Fruit fly (Drosophila melanogaster) whole organism: ENCODE data around the gene CG17380.

Source experiments
- CG8478 ChIP-seq: fragments of >200 bp; optimal IDR thresholded peaks from 2 replicates; lab custom pipeline; 2018; ENCODE audit warnings: inconsistent platforms
- Dll ChIP-seq: fragments of >200 bp; optimal IDR thresholded peaks from 2 replicates; lab custom pipeline; 2017
- EcR ChIP-seq, 2 experiments: fragments of >200 bp; optimal IDR thresholded peaks; 2 replicates each; lab custom pipeline; 2017; ENCODE audit warnings: missing biosample characterization in 2 of 2, missing genetic modification characterization in 2 of 2, missing genetic modification reagents in 2 of 2
- pan ChIP-seq: fragments of >200 bp; optimal IDR thresholded peaks from 2 replicates; lab custom pipeline; 2017
- psq ChIP-seq: fragments of >200 bp; optimal IDR thresholded peaks from 2 replicates; lab custom pipeline; 2017
- usp ChIP-seq: fragments of >200 bp; optimal IDR thresholded peaks from 2 replicates; lab custom pipeline; 2017; ENCODE audit warnings: missing biosample characterization, missing genetic modification characterization, mixed read lengths

DNA sequence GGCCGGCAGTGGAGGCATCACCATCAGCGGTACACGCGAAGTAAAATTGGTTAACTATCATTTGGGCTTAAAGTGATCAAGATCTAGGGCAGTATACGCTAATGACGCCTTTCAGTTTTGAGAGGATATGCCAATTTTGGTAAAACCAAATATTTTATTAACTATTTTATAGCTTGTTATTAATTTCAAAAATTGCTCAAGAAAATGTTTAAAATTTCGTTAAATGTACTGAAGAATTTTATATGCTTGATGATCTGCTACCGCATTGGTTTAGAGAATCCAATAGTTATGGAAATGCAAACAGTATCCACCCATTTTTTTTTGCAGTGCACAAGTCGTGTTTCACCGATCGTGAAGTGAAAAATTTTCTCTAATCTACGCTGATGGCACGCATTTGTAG lies 4.4 kb upstream of the CG17380 start:
- no peak for TF ChIP-seq CG8478 (lab: Kevin White, UChicago)
- TF ChIP-seq Dll (lab: Kevin White, UChicago): no peak
- no peak for TF ChIP-seq EcR (GFP tag; optimal IDR thresholded peaks at IDR 0.05; lab: Kevin White, UChicago)
- no peak for TF ChIP-seq pan (lab: Kevin White, UChicago)
- TF ChIP-seq psq (lab: Kevin White, UChicago): no peak
- TF ChIP-seq usp (GFP tag; lab: Kevin White, UChicago): no peak
